Fruit fly (Drosophila melanogaster) whole organism, prepupa: Measurements from ENCODE around the gene JMJD7.

Experiments used
- CG31627 ChIP-seq: fragments of 200-800 bp; sonication (Bioruptor generic); optimal IDR thresholded peaks from 3 replicates; lab custom pipeline; 2016; ENCODE audit warnings: missing biosample characterization, missing genetic modification characterization
- CG4318 ChIP-seq: fragments of 200-800 bp; sonication (Bioruptor generic); optimal IDR thresholded peaks from 3 replicates; lab custom pipeline; 2017; ENCODE audit warnings: missing biosample characterization, mild to moderate bottlenecking, missing genetic modification characterization
- CG7368 ChIP-seq: fragments of 200-800 bp; sonication (Bioruptor generic); optimal IDR thresholded peaks from 3 replicates; lab custom pipeline; 2016; ENCODE audit warnings: missing biosample characterization, missing genetic modification characterization
- CG8119 ChIP-seq: fragments of 200-800 bp; sonication (Bioruptor generic); IDR thresholded peaks from 3 replicates; pipeline ENCODE4 v1.3.6; 2022; ENCODE audit warnings: missing biosample characterization, missing genetic modification characterization
- Eip93F ChIP-seq: fragments of 200-800 bp; sonication (Bioruptor generic); optimal IDR thresholded peaks from 2 replicates; lab custom pipeline; 2016; ENCODE audit warnings: missing biosample characterization, mild to moderate bottlenecking, missing genetic modification characterization
- OdsH ChIP-seq: fragments of 200-800 bp; sonication (Bioruptor generic); optimal IDR thresholded peaks from 3 replicates; lab custom pipeline; 2016; ENCODE audit warnings: missing biosample characterization, missing genetic modification characterization
- Smox ChIP-seq: fragments of 200-800 bp; sonication (Bioruptor generic); optimal IDR thresholded peaks from 3 replicates; lab custom pipeline; 2016; ENCODE audit warnings: missing biosample characterization, missing genetic modification characterization
- Sox15 ChIP-seq: fragments of 200-800 bp; sonication (Bioruptor generic); optimal IDR thresholded peaks from 3 replicates; lab custom pipeline; 2016; ENCODE audit warnings: missing biosample characterization, missing genetic modification characterization
- dac ChIP-seq: fragments of 200-800 bp; sonication (Bioruptor generic); optimal IDR thresholded peaks from 2 replicates; lab custom pipeline; 2017; ENCODE audit warnings: missing biosample characterization, mild to moderate bottlenecking, missing genetic modification characterization
- dsx ChIP-seq: fragments of 200-800 bp; optimal IDR thresholded peaks from 3 replicates; lab custom pipeline; 2019; ENCODE audit warnings: missing biosample characterization, mild to moderate bottlenecking, missing genetic modification characterization, moderate library complexity; ENCODE audit not compliant: poor library complexity, severe bottlenecking
- lz ChIP-seq: fragments of 200-800 bp; sonication (Bioruptor generic); optimal IDR thresholded peaks from 3 replicates; lab custom pipeline; 2016; ENCODE audit warnings: missing biosample characterization, missing genetic modification characterization
- pdm3 ChIP-seq: fragments of 200-800 bp; sonication (Bioruptor generic); optimal IDR thresholded peaks from 3 replicates; lab custom pipeline; 2016; ENCODE audit warnings: missing biosample characterization, missing genetic modification characterization
- svp ChIP-seq: fragments of 200-800 bp; sonication (Bioruptor generic); peaks from one replicate; lab custom pipeline; 2016; ENCODE audit warnings: missing biosample characterization, missing genetic modification characterization

dm6 chr3L:13406873-13407272 lies 43.2 kb downstream of the JMJD7 start:
- TF ChIP-seq Eip93F: no peak
- TF ChIP-seq CG8119 (GFP tag; lab: Robert Waterston, UW): no peak
- TF ChIP-seq dac (GFP tag; lab: Kevin White, UChicago): no peak
- TF ChIP-seq CG7368 (GFP tag; lab: Kevin White, UChicago): no peak
- TF ChIP-seq OdsH (GFP tag; lab: Kevin White, UChicago): peak; percentile 51
- peak; percentile 29 for TF ChIP-seq CG31627
- TF ChIP-seq lz (GFP tag; lab: Kevin White, UChicago): peak; percentile 14
- peak; percentile 35 for TF ChIP-seq Smox (GFP tag; lab: Kevin White, UChicago)
- TF ChIP-seq pdm3 (GFP tag; lab: Kevin White, UChicago): peak; percentile 52
- TF ChIP-seq Sox15: peak; percentile 42
- no peak for TF ChIP-seq CG4318
- TF ChIP-seq svp (GFP tag; lab: Kevin White, UChicago): peak; percentile 77
- TF ChIP-seq dsx (GFP tag; lab: Kevin White, UChicago): peak; percentile 22
